Worm (Caenorhabditis elegans) whole organism, L4 larva: ENCODE data around the gene fipr-8.

Experiments used
- F10B5.3 ChIP-seq: sonication (generic microtip); optimal IDR thresholded peaks from 2 replicates; lab custom pipeline; 2016; ENCODE audit warnings: mild to moderate bottlenecking, missing genetic modification characterization, missing compliant biosample characterization
- F49E8.2 ChIP-seq: sonication (generic microtip); optimal IDR thresholded peaks from 2 replicates; lab custom pipeline; 2016; ENCODE audit warnings: missing compliant biosample characterization, mild to moderate bottlenecking, missing genetic modification characterization, borderline replicate concordance
- T20F7.1 ChIP-seq: fragments of 200-800 bp; sonication (Bioruptor generic); optimal IDR thresholded peaks from 2 replicates; lab custom pipeline; 2018; ENCODE audit warnings: mild to moderate bottlenecking, missing genetic modification characterization, missing compliant biosample characterization
- Y105C5A.15 ChIP-seq: fragments of 200-800 bp; sonication (Bioruptor generic); IDR thresholded peaks from 2 replicates; pipeline ENCODE4 v1.3.6; 2022; ENCODE audit warnings: missing genetic modification characterization, missing compliant biosample characterization
- Y48G9A.11 ChIP-seq: fragments of 200-800 bp; sonication (Bioruptor generic); IDR thresholded peaks from 2 replicates; pipeline ENCODE4 v1.3.6; 2022; ENCODE audit warnings: missing genetic modification reagents, missing genetic modification characterization, missing compliant biosample characterization
- Y75B8A.6 ChIP-seq: fragments of 200-800 bp; sonication (Bioruptor generic); IDR thresholded peaks from 2 replicates; pipeline ENCODE4 v1.3.6; 2022; ENCODE audit warnings: missing genetic modification reagents, missing genetic modification characterization, missing compliant biosample characterization
- aha-1 ChIP-seq: fragments of 150-350 bp; peaks from one replicate; lab custom pipeline; 2014; ENCODE audit warnings: missing biosample characterization, missing genetic modification characterization
- aly-2 ChIP-seq: sonication (generic microtip); optimal IDR thresholded peaks from 2 replicates; lab custom pipeline; 2018; ENCODE audit warnings: missing biosample characterization, missing genetic modification characterization
- ama-1 ChIP-seq: fragments of 150-350 bp; optimal IDR thresholded peaks from 2 replicates; lab custom pipeline; 2014; ENCODE audit warnings: inconsistent platforms, mixed read lengths
- ceh-28 ChIP-seq: fragments of 150-350 bp; optimal IDR thresholded peaks from 2 replicates; lab custom pipeline; 2014; ENCODE audit warnings: missing biosample characterization, missing genetic modification reagents, missing genetic modification characterization
- ceh-82 ChIP-seq: sonication (generic microtip); optimal IDR thresholded peaks from 2 replicates; lab custom pipeline; 2017; ENCODE audit warnings: missing biosample characterization, missing genetic modification characterization
- cey-2 ChIP-seq: sonication (generic microtip); optimal IDR thresholded peaks from 3 replicates; lab custom pipeline; 2017; ENCODE audit warnings: missing genetic modification characterization, mild to moderate bottlenecking, missing compliant biosample characterization, antibody characterized with exemption, borderline replicate concordance; ENCODE audit not compliant: insufficient read depth
- ctbp-1 ChIP-seq: fragments of 200-800 bp; sonication (Bioruptor generic); IDR thresholded peaks from 2 replicates; pipeline ENCODE4 v1.3.6; 2022; ENCODE audit warnings: missing genetic modification reagents, missing genetic modification characterization, missing compliant biosample characterization
- daf-12 ChIP-seq: fragments of 150-350 bp; optimal IDR thresholded peaks from 2 replicates; lab custom pipeline; 2014; ENCODE audit warnings: missing biosample characterization, missing genetic modification reagents, missing genetic modification characterization
- daf-16 ChIP-seq, 3 experiments: sonication (generic microtip); optimal IDR thresholded peaks; 2 replicates each; lab custom pipeline; 2016 to 2017; ENCODE audit warnings: missing genetic modification characterization in 3 of 3, missing genetic modification reagents in 3 of 3, mild to moderate bottlenecking in 2 of 3, missing compliant biosample characterization in 2 of 3, missing biosample characterization in 1 of 3, moderate library complexity in 1 of 3
- daf-19 ChIP-seq: fragments of 200-800 bp; sonication (Bioruptor generic); conservative IDR thresholded peaks from 2 replicates; pipeline ENCODE4 v1.3.6; 2022; ENCODE audit warnings: missing genetic modification characterization, missing compliant biosample characterization
- dmd-6 ChIP-seq: fragments of 200-800 bp; sonication (Bioruptor generic); IDR thresholded peaks from 2 replicates; pipeline ENCODE4 v1.3.6; 2022; ENCODE audit warnings: missing genetic modification reagents, missing genetic modification characterization, missing compliant biosample characterization
- dmd-8 ChIP-seq: fragments of 200-800 bp; sonication (Bioruptor generic); IDR thresholded peaks from 2 replicates; pipeline ENCODE4 v1.3.6; 2022; ENCODE audit warnings: missing genetic modification characterization, missing compliant biosample characterization
- dmd-9 ChIP-seq: fragments of 200-800 bp; sonication (Bioruptor generic); IDR thresholded peaks from 2 replicates; pipeline ENCODE4 v1.3.6; 2022; ENCODE audit warnings: missing genetic modification reagents, missing genetic modification characterization, missing compliant biosample characterization
- dpl-1 ChIP-seq: fragments of 150-350 bp; optimal IDR thresholded peaks from 2 replicates; lab custom pipeline; 2014; ENCODE audit warnings: missing biosample characterization, missing genetic modification reagents, missing genetic modification characterization
- duxl-1 ChIP-seq: sonication (generic microtip); optimal IDR thresholded peaks from 2 replicates; lab custom pipeline; 2016; ENCODE audit warnings: mild to moderate bottlenecking, missing genetic modification characterization, moderate library complexity, missing compliant biosample characterization; ENCODE audit not compliant: poor library complexity
- dve-1 ChIP-seq: sonication (generic microtip); optimal IDR thresholded peaks from 2 replicates; lab custom pipeline; 2017; ENCODE audit warnings: antibody characterized with exemption, mild to moderate bottlenecking, missing genetic modification characterization, missing compliant biosample characterization; ENCODE audit not compliant: insufficient read depth
- fos-1 ChIP-seq: fragments of 150-350 bp; optimal IDR thresholded peaks from 2 replicates; lab custom pipeline; 2014; ENCODE audit warnings: missing biosample characterization, missing genetic modification characterization
- hlh-11 ChIP-seq: fragments of 200-800 bp; sonication (Bioruptor generic); optimal IDR thresholded peaks from 2 replicates; lab custom pipeline; 2018; ENCODE audit warnings: mild to moderate bottlenecking, missing genetic modification characterization, missing compliant biosample characterization
- jun-1 ChIP-seq: fragments of 150-350 bp; optimal IDR thresholded peaks from 2 replicates; lab custom pipeline; 2014; ENCODE audit warnings: missing biosample characterization, missing genetic modification reagents, missing genetic modification characterization
- lim-7 ChIP-seq: fragments of 200-800 bp; sonication (Bioruptor generic); IDR thresholded peaks from 2 replicates; pipeline ENCODE4 v1.3.6; 2022; ENCODE audit warnings: missing genetic modification characterization, missing compliant biosample characterization
- lir-3 ChIP-seq: sonication (generic microtip); optimal IDR thresholded peaks from 2 replicates; lab custom pipeline; 2016; ENCODE audit warnings: mild to moderate bottlenecking, missing genetic modification characterization, missing compliant biosample characterization
- lsy-2 ChIP-seq, 2 experiments: fragments of 150-350 bp in 1 of 2; sonication (generic microtip) in 1 of 2; optimal IDR thresholded peaks; 2 replicates each; lab custom pipeline; 2014 to 2017; ENCODE audit warnings: missing biosample characterization in 2 of 2, missing genetic modification characterization in 2 of 2
- mxl-2 ChIP-seq: fragments of 200-800 bp; sonication (Bioruptor generic); conservative IDR thresholded peaks from 2 replicates; pipeline ENCODE4 v1.3.6; 2022; ENCODE audit warnings: missing genetic modification reagents, missing genetic modification characterization, missing compliant biosample characterization
- nhr-25 ChIP-seq: sonication (generic microtip); optimal IDR thresholded peaks from 2 replicates; lab custom pipeline; 2017; ENCODE audit warnings: missing genetic modification characterization, mild to moderate bottlenecking, missing compliant biosample characterization, antibody characterized with exemption, moderate library complexity, borderline replicate concordance; ENCODE audit not compliant: insufficient read depth
- nhr-41 ChIP-seq: fragments of 200-800 bp; sonication (Bioruptor generic); IDR thresholded peaks from 2 replicates; pipeline ENCODE4 v1.3.6; 2022; ENCODE audit warnings: missing genetic modification reagents, missing genetic modification characterization, missing compliant biosample characterization
- nhr-42 ChIP-seq: fragments of 200-800 bp; sonication (Bioruptor generic); IDR thresholded peaks from 2 replicates; pipeline ENCODE4 v1.3.6; 2022; ENCODE audit warnings: missing genetic modification characterization, missing compliant biosample characterization
- nhr-77 ChIP-seq: fragments of 150-350 bp; optimal IDR thresholded peaks from 2 replicates; lab custom pipeline; 2014; ENCODE audit warnings: missing biosample characterization, missing genetic modification characterization
- rbr-2 ChIP-seq: sonication (generic microtip); optimal IDR thresholded peaks from 2 replicates; lab custom pipeline; 2016; ENCODE audit warnings: missing genotype, missing genetic modification characterization, missing compliant biosample characterization
- set-16 ChIP-seq: fragments of 200-800 bp; sonication (Bioruptor generic); IDR thresholded peaks from 2 replicates; pipeline ENCODE4 v1.3.6; 2022; ENCODE audit warnings: missing genetic modification reagents, missing genetic modification characterization, missing compliant biosample characterization
- skn-1 ChIP-seq: fragments of 150-350 bp; optimal IDR thresholded peaks from 2 replicates; lab custom pipeline; 2014; ENCODE audit warnings: missing biosample characterization, missing genetic modification characterization
- spr-1 ChIP-seq: sonication (generic microtip); optimal IDR thresholded peaks from 2 replicates; lab custom pipeline; 2016; ENCODE audit warnings: mild to moderate bottlenecking, missing genetic modification characterization, missing compliant biosample characterization
- spr-3 ChIP-seq: fragments of 200-800 bp; sonication (Bioruptor generic); optimal IDR thresholded peaks from 2 replicates; lab custom pipeline; 2018; ENCODE audit warnings: mild to moderate bottlenecking, missing genetic modification characterization, missing compliant biosample characterization
- unc-39 ChIP-seq: sonication (generic microtip); optimal IDR thresholded peaks from 2 replicates; lab custom pipeline; 2017; ENCODE audit warnings: missing biosample characterization, missing genetic modification characterization
- zag-1 ChIP-seq: fragments of 150-350 bp; optimal IDR thresholded peaks from 2 replicates; lab custom pipeline; 2014; ENCODE audit warnings: missing biosample characterization, missing genetic modification characterization
- zfp-2 ChIP-seq: sonication (generic microtip); optimal IDR thresholded peaks from 2 replicates; lab custom pipeline; 2016; ENCODE audit warnings: mild to moderate bottlenecking, missing genetic modification characterization, missing compliant biosample characterization
- zfp-3 ChIP-seq: fragments of 200-800 bp; sonication (Bioruptor generic); conservative IDR thresholded peaks from 2 replicates; pipeline ENCODE4 v1.3.6; 2022; ENCODE audit warnings: missing genetic modification reagents, missing genetic modification characterization, missing compliant biosample characterization
- ztf-7 ChIP-seq: fragments of 150-350 bp; optimal IDR thresholded peaks from 2 replicates; lab custom pipeline; 2014; ENCODE audit warnings: missing biosample characterization, missing genetic modification characterization

The fipr-8 gene

ce11 chrV:10212027-10212426 is 27.7 kb downstream of the fipr-8 start, which contains the start of gene zhit-3:
zhit-3 (minus strand) TSS chrV:10212127.
- TF ChIP-seq daf-12 (tag; lab: Kevin White, UChicago) (no peak), ceh-28 (tag; lab: Kevin White, UChicago) (no peak), lir-3 (no peak), nhr-41 (no peak), dmd-6 (GFP tag; lab: Robert Waterston, UW) (no peak), ceh-82 (tag; lab: Kevin White, UChicago) (no peak), ctbp-1 (GFP tag; lab: Robert Waterston, UW) (no peak), unc-39 (tag; lab: Kevin White, UChicago) (no peak), zfp-3 (GFP tag; lab: Robert Waterston, UW) (no peak), lim-7 (GFP tag; lab: Robert Waterston, UW) (no peak), fos-1 (tag; lab: Kevin White, UChicago) (no peak)

ce11 chrV:10210244-10210643 is 29.5 kb downstream of the fipr-8 start, which contains the start of gene tftc-3:
tftc-3 (minus strand) TSS chrV:10210344.
- TF ChIP-seq nhr-42 (GFP tag; lab: Robert Waterston, UW) (no peak), aly-2 (tag; lab: Kevin White, UChicago) (no peak), lsy-2 (tag; optimal IDR thresholded peaks at IDR 0.05; lab: Kevin White, UChicago) (no peak), spr-3 (GFP tag; lab: Kevin White, UChicago) (no peak), F10B5.3 (no peak), duxl-1 (peak; percentile 35), ztf-7 (no peak), Y75B8A.6 (no peak), dmd-9 (GFP tag; lab: Robert Waterston, UW) (no peak)

DNA sequence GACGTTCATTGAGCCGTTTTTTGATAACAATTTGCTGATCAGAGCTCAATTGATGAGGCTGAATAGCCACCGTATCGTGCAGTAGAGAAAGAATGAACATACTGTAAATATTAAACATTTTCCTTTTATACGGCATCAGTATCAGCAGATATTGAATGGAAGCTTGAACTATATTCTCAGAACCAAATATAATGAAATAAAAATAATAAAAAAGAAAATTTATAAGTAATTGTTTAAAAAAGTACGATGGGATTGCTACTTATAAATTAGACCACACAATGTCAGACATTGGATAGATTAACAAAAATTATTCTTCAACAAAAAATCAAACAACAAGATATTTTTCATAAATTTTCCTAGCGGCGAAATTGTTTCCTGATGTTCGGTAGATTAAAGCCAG is 33.3 kb downstream of the fipr-8 start, which contains the start of gene rpc-25:
TSS of gene rpc-25 (minus strand) at position 101 of the 400 bp plus-strand sequence.
- no peak for TF ChIP-seq daf-19 (GFP tag; lab: Robert Waterston, UW)
- no peak for TF ChIP-seq daf-16 (GFP tag; optimal IDR thresholded peaks at IDR 0.05; lab: Kevin White, UChicago)
- TF ChIP-seq daf-16 (tag; optimal IDR thresholded peaks at IDR 0.05; lab: Kevin White, UChicago) = no peak
- no peak for TF ChIP-seq cey-2 (tag; lab: Kevin White, UChicago)
- no peak for TF ChIP-seq ctbp-1 (GFP tag; lab: Robert Waterston, UW)
- no peak for TF ChIP-seq rbr-2 (tag; lab: Kevin White, UChicago)
- TF ChIP-seq lim-7 (GFP tag; lab: Robert Waterston, UW) = no peak
- no peak for TF ChIP-seq set-16 (GFP tag; lab: Robert Waterston, UW)
- TF ChIP-seq skn-1 (tag; lab: Kevin White, UChicago) = no peak
- TF ChIP-seq dve-1 (tag; lab: Kevin White, UChicago) = no peak
- TF ChIP-seq spr-1 (tag; lab: Kevin White, UChicago) = no peak
- no peak for TF ChIP-seq T20F7.1 (GFP tag; lab: Kevin White, UChicago)
- no peak for TF ChIP-seq aha-1 (tag; lab: Kevin White, UChicago)
- TF ChIP-seq daf-12 (tag; lab: Kevin White, UChicago) = no peak
- TF ChIP-seq mxl-2 (GFP tag; lab: Robert Waterston, UW) = no peak
- no peak for TF ChIP-seq F49E8.2 (tag; lab: Kevin White, UChicago)
- no peak for TF ChIP-seq Y48G9A.11 (GFP tag; lab: Robert Waterston, UW)
- TF ChIP-seq ama-1 (lab: Kevin White, UChicago) = no peak

- TF ChIP-seq zag-1 (no peak), Y105C5A.15 (no peak), F10B5.3 (no peak), ztf-7 (no peak), nhr-25 (tag; lab: Kevin White, UChicago) (no peak), nhr-42 (GFP tag; lab: Robert Waterston, UW) (no peak), F49E8.2 (tag; lab: Kevin White, UChicago) (no peak), jun-1 (tag; lab: Kevin White, UChicago) (no peak), dpl-1 (GFP tag; lab: Kevin White, UChicago) (no peak), zfp-2 (no peak), hlh-11 (tag; lab: Kevin White, UChicago) (no peak), ceh-28 (tag; lab: Kevin White, UChicago) (no peak), cey-2 (tag; lab: Kevin White, UChicago) (no peak), T20F7.1 (GFP tag; lab: Kevin White, UChicago) (no peak), dmd-8 (no peak), nhr-77 (tag; lab: Kevin White, UChicago) (no peak)
Observed at ce11 chrV:10205483-10205882, 34.3 kb downstream of the fipr-8 start, which contains the start of gene ZK856.16. ZK856.16 (minus strand) TSS chrV:10205583.
